Worm (Caenorhabditis elegans) whole organism, late embryonic: ENCODE measurements around the gene F48F7.5.

Experiments used
- C08G9.2 ChIP-seq: sonication (generic microtip); optimal IDR thresholded peaks from 2 replicates; lab custom pipeline; 2016; ENCODE audit warnings: mild to moderate bottlenecking, missing genetic modification characterization, moderate library complexity, missing compliant biosample characterization
- K02D7.2 ChIP-seq: sonication (generic microtip); optimal IDR thresholded peaks from 2 replicates; lab custom pipeline; 2017; ENCODE audit warnings: mild to moderate bottlenecking, missing genetic modification characterization, missing compliant biosample characterization
- ceh-14 ChIP-seq: sonication (generic microtip); optimal IDR thresholded peaks from 2 replicates; lab custom pipeline; 2016; ENCODE audit warnings: missing genotype, missing genetic modification characterization, missing compliant biosample characterization
- ceh-18 ChIP-seq: sonication (generic microtip); optimal IDR thresholded peaks from 2 replicates; lab custom pipeline; 2016; ENCODE audit warnings: missing genetic modification characterization, missing compliant biosample characterization
- ceh-2 ChIP-seq: sonication (generic microtip); optimal IDR thresholded peaks from 2 replicates; lab custom pipeline; 2016; ENCODE audit warnings: missing genotype, missing genetic modification characterization, missing compliant biosample characterization
- ceh-22 ChIP-seq: sonication (generic microtip); optimal IDR thresholded peaks from 2 replicates; lab custom pipeline; 2017; ENCODE audit warnings: missing biosample characterization, missing genetic modification characterization
- ceh-24 ChIP-seq: sonication (generic microtip); optimal IDR thresholded peaks from 2 replicates; lab custom pipeline; 2016; ENCODE audit warnings: mild to moderate bottlenecking, missing genetic modification characterization, missing compliant biosample characterization
- ceh-31 ChIP-seq: sonication (generic microtip); optimal IDR thresholded peaks from 2 replicates; lab custom pipeline; 2016; ENCODE audit warnings: missing genetic modification characterization, missing compliant biosample characterization
- ceh-34 ChIP-seq: sonication (generic microtip); optimal IDR thresholded peaks from 2 replicates; lab custom pipeline; 2016; ENCODE audit warnings: mild to moderate bottlenecking, missing genetic modification characterization, missing compliant biosample characterization
- ceh-6 ChIP-seq: fragments of 200-800 bp; sonication (Bioruptor generic); optimal IDR thresholded peaks from 2 replicates; lab custom pipeline; 2018; ENCODE audit warnings: mild to moderate bottlenecking, missing genetic modification characterization, missing compliant biosample characterization
- ceh-9 ChIP-seq: sonication (generic microtip); optimal IDR thresholded peaks from 2 replicates; lab custom pipeline; 2016; ENCODE audit warnings: mild to moderate bottlenecking, missing genetic modification characterization, inconsistent platforms, missing compliant biosample characterization
- dmd-4 ChIP-seq: sonication (generic microtip); optimal IDR thresholded peaks from 2 replicates; lab custom pipeline; 2016; ENCODE audit warnings: borderline replicate concordance, missing genetic modification characterization, missing compliant biosample characterization
- dve-1 ChIP-seq: sonication (generic microtip); optimal IDR thresholded peaks from 2 replicates; lab custom pipeline; 2017; ENCODE audit warnings: antibody characterized with exemption, mild to moderate bottlenecking, missing genetic modification characterization, missing compliant biosample characterization
- elt-2 ChIP-seq: sonication (generic microtip); optimal IDR thresholded peaks from 2 replicates; lab custom pipeline; 2016; ENCODE audit warnings: missing genetic modification reagents, missing genetic modification characterization, missing compliant biosample characterization
- ets-4 ChIP-seq: sonication (generic microtip); optimal IDR thresholded peaks from 2 replicates; lab custom pipeline; 2016; ENCODE audit warnings: missing genetic modification characterization, missing compliant biosample characterization
- fkh-6 ChIP-seq: sonication (generic microtip); optimal IDR thresholded peaks from 2 replicates; lab custom pipeline; 2016; ENCODE audit warnings: missing genetic modification characterization, missing compliant biosample characterization
- hlh-15 ChIP-seq: sonication (generic microtip); optimal IDR thresholded peaks from 2 replicates; lab custom pipeline; 2016; ENCODE audit warnings: missing genetic modification characterization, missing compliant biosample characterization
- hlh-30 ChIP-seq: sonication (generic microtip); optimal IDR thresholded peaks from 2 replicates; lab custom pipeline; 2017; ENCODE audit warnings: antibody characterized with exemption, missing genetic modification characterization, missing compliant biosample characterization; ENCODE audit not compliant: insufficient read depth
- hlh-6 ChIP-seq: sonication (generic microtip); optimal IDR thresholded peaks from 2 replicates; lab custom pipeline; 2016; ENCODE audit warnings: missing genotype, missing genetic modification characterization, missing compliant biosample characterization
- hlh-8 ChIP-seq: sonication (generic microtip); optimal IDR thresholded peaks from 2 replicates; lab custom pipeline; 2016; ENCODE audit warnings: missing genotype, missing genetic modification characterization, missing compliant biosample characterization
- madf-2 ChIP-seq: sonication (generic microtip); optimal IDR thresholded peaks from 2 replicates; lab custom pipeline; 2017; ENCODE audit warnings: missing genetic modification characterization, missing compliant biosample characterization
- nfya-1 ChIP-seq: sonication (generic microtip); optimal IDR thresholded peaks from 2 replicates; lab custom pipeline; 2017; ENCODE audit warnings: missing genetic modification characterization, mild to moderate bottlenecking, missing compliant biosample characterization, antibody characterized with exemption, moderate library complexity
- npax-4 ChIP-seq: sonication (generic microtip); optimal IDR thresholded peaks from 2 replicates; lab custom pipeline; 2016; ENCODE audit warnings: missing genetic modification characterization, missing compliant biosample characterization
- pat-9 ChIP-seq: fragments of 200-800 bp; sonication (Bioruptor generic); optimal IDR thresholded peaks from 2 replicates; lab custom pipeline; 2018; ENCODE audit warnings: mild to moderate bottlenecking, missing genetic modification characterization, moderate library complexity, missing compliant biosample characterization
- pha-2 ChIP-seq: sonication (generic microtip); optimal IDR thresholded peaks from 2 replicates; lab custom pipeline; 2017; ENCODE audit warnings: mild to moderate bottlenecking, missing genetic modification characterization, missing compliant biosample characterization
- pha-4 ChIP-seq: fragments of 150-350 bp; optimal IDR thresholded peaks from 2 replicates; lab custom pipeline; 2018; ENCODE audit warnings: missing biosample characterization, missing genetic modification reagents, missing genetic modification characterization
- ref-2 ChIP-seq: sonication (generic microtip); optimal IDR thresholded peaks from 2 replicates; lab custom pipeline; 2016; ENCODE audit warnings: missing genetic modification characterization, missing compliant biosample characterization
- sox-2 ChIP-seq: fragments of 200-800 bp; sonication (Bioruptor generic); IDR thresholded peaks from 2 replicates; pipeline ENCODE4 v1.3.6; 2022; ENCODE audit warnings: missing genetic modification reagents, missing genetic modification characterization, missing compliant biosample characterization
- syd-9 ChIP-seq: sonication (generic microtip); optimal IDR thresholded peaks from 2 replicates; lab custom pipeline; 2016; ENCODE audit warnings: mild to moderate bottlenecking, missing genetic modification characterization, moderate library complexity, missing compliant biosample characterization
- tbx-2 ChIP-seq: sonication (generic microtip); optimal IDR thresholded peaks from 2 replicates; lab custom pipeline; 2016; ENCODE audit warnings: missing genetic modification characterization, missing compliant biosample characterization
- tbx-7 ChIP-seq: sonication (generic microtip); optimal IDR thresholded peaks from 2 replicates; lab custom pipeline; 2016; ENCODE audit warnings: missing genotype, missing genetic modification characterization, missing compliant biosample characterization
- ttx-3 ChIP-seq: sonication (generic microtip); optimal IDR thresholded peaks from 2 replicates; lab custom pipeline; 2016; ENCODE audit warnings: missing genetic modification reagents, missing genetic modification characterization, missing compliant biosample characterization
- unc-42 ChIP-seq: sonication (generic microtip); optimal IDR thresholded peaks from 2 replicates; lab custom pipeline; 2016; ENCODE audit warnings: missing genotype, missing genetic modification characterization, missing compliant biosample characterization
- unc-55 ChIP-seq: sonication (generic microtip); optimal IDR thresholded peaks from 2 replicates; lab custom pipeline; 2017; ENCODE audit warnings: missing biosample characterization, missing genetic modification reagents, missing genetic modification characterization
- ztf-16 ChIP-seq: sonication (generic microtip); optimal IDR thresholded peaks from 2 replicates; lab custom pipeline; 2017; ENCODE audit warnings: missing genetic modification characterization, missing compliant biosample characterization

Gene F48F7.5

ce11 chrX:13963203-13963602, 12.2 kb upstream of the F48F7.5 start, which contains the start of gene F48F7.3:
Gene F48F7.3 (plus strand): TSS chrX:13963503.
- TF ChIP-seq ceh-24 (tag; lab: Kevin White, UChicago) = no peak
- TF ChIP-seq ceh-6 (GFP tag; lab: Kevin White, UChicago) = no peak
- TF ChIP-seq unc-55 (GFP tag; lab: Kevin White, UChicago) = no peak
- no peak for TF ChIP-seq tbx-7 (tag; lab: Kevin White, UChicago)
- no peak for TF ChIP-seq ceh-9 (tag; lab: Kevin White, UChicago)
- no peak for TF ChIP-seq pat-9 (tag; lab: Kevin White, UChicago)

- no peak for TF ChIP-seq dmd-4
- TF ChIP-seq ceh-6 (GFP tag; lab: Kevin White, UChicago) = no peak
- no peak for TF ChIP-seq ceh-31
- no peak for TF ChIP-seq K02D7.2
- TF ChIP-seq, all 69 proteins: peak for 0
These were observed 7.2 kb upstream of the F48F7.5 start, which contains the start of gene pqn-39 for ce11 chrX:13968292-13968691. Gene pqn-39 (minus strand): TSS chrX:13968676.

ce11 chrX:13969257-13969968, 6.0 kb upstream of the F48F7.5 start:
- TF ChIP-seq hlh-8 (tag; lab: Kevin White, UChicago) (peak; percentile 11), ceh-14 (tag; lab: Kevin White, UChicago) (peak; percentile 40), hlh-15 (tag; lab: Kevin White, UChicago) (no peak), dve-1 (tag; lab: Kevin White, UChicago) (no peak), hlh-30 (tag; lab: Kevin White, UChicago) (peak; percentile 10), ztf-16 (peak; percentile 22), ceh-22 (tag; lab: Kevin White, UChicago) (no peak), unc-55 (GFP tag; lab: Kevin White, UChicago) (peak; percentile 71), elt-2 (tag; lab: Kevin White, UChicago) (peak; percentile 35), npax-4 (tag; lab: Kevin White, UChicago) (no peak), syd-9 (tag; lab: Kevin White, UChicago) (no peak), unc-42 (tag; lab: Kevin White, UChicago) (peak; percentile 45), sox-2 (no peak), ceh-18 (peak; percentile 73), ceh-2 (tag; lab: Kevin White, UChicago) (peak; percentile 8), ceh-31 (peak; percentile 48), pha-2 (tag; lab: Kevin White, UChicago) (no peak), ets-4 (peak; percentile 19), nfya-1 (tag; lab: Kevin White, UChicago) (peak; percentile 56), ref-2 (tag; lab: Kevin White, UChicago) (peak; percentile 50), tbx-2 (tag; lab: Kevin White, UChicago) (peak; percentile 64), hlh-6 (tag; lab: Kevin White, UChicago) (no peak), ceh-6 (GFP tag; lab: Kevin White, UChicago) (no peak), fkh-6 (tag; lab: Kevin White, UChicago) (peak; percentile 38), madf-2 (tag; lab: Kevin White, UChicago) (peak; percentile 51), C08G9.2 (tag; lab: Kevin White, UChicago) (peak; percentile 3)

- TF ChIP-seq tbx-2 (tag; lab: Kevin White, UChicago) (peak; percentile 7), ceh-18 (peak; percentile 76), ttx-3 (tag; lab: Kevin White, UChicago) (no peak), ceh-34 (tag; lab: Kevin White, UChicago) (peak; percentile 28), unc-42 (tag; lab: Kevin White, UChicago) (peak; percentile 57), unc-55 (GFP tag; lab: Kevin White, UChicago) (peak; percentile 27), pha-4 (no peak), ceh-31 (peak; percentile 13)
These were observed 1.7 kb upstream of the F48F7.5 start for ce11 chrX:13973769-13974168.
